Fruit fly (Drosophila melanogaster): ENCODE measurements around the gene CG42681.

CG42681 gene

DNA sequence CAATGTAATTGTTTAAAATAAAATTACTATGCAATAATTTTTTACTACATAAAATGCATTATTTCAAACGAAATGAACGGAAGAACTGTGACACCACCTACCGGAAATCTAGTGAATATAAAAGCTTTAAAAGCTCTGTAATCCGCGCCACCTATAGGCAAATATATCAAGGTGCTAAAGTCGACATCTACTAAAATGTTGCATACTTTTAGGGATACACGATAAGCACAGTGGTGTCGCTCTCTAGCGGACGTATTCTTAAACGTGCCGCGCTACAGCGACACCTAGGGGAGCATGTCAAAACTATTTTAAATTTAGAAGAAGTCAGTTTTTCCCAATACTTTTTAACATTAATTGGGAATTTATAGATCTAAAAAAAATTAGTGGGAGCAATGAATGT lies 38.0 kb upstream of the CG42681 start (continued):
- TF ChIP-seq CG12236 (GFP tag; optimal IDR thresholded peaks at IDR 0.05) (peak; percentile 1), CG15479 (GFP tag; optimal IDR thresholded peaks at IDR 0.05) (no peak), amos (GFP tag; IDR thresholded peaks at IDR 0.05; ENCODE audit: partially characterized antibody) (no peak; the same call in 1 of the 2 replicates), cas (GFP tag; IDR thresholded peaks at IDR 0.05) (peak; percentile 49; the same call in 1 of the 2 replicates), Trl (optimal IDR thresholded peaks at IDR 0.05) (no peak), Trl (GFP tag; optimal IDR thresholded peaks at IDR 0.05) (peak; percentile 91), fd96Cb (tag; optimal IDR thresholded peaks at IDR 0.05) (peak; percentile 58)

- TF ChIP-seq chinmo (GFP tag; IDR thresholded peaks at IDR 0.05; ENCODE audit: partially characterized antibody) (0 out of 4 replicates have a peak, but pooled peaks have one; percentile 30), ato (GFP tag; IDR thresholded peaks at IDR 0.05; ENCODE audit: partially characterized antibody) (no peak), CG10274 (GFP tag; optimal IDR thresholded peaks at IDR 0.05) (no peak), sqz (GFP tag; optimal IDR thresholded peaks at IDR 0.05) (peak; percentile 8), zfh1 (GFP tag; IDR thresholded peaks at IDR 0.05) (no peak), ci (GFP tag; IDR thresholded peaks at IDR 0.05) (no peak), crc (GFP tag; optimal IDR thresholded peaks at IDR 0.05) (no peak), CG7987 (GFP tag; optimal IDR thresholded peaks at IDR 0.05) (peak; percentile 90), CG4854 (GFP tag; optimal IDR thresholded peaks at IDR 0.05) (no peak), CG18764 (GFP tag; optimal IDR thresholded peaks at IDR 0.05) (no peak), Camta (GFP tag; optimal IDR thresholded peaks at IDR 0.05) (no peak), Deaf1 (tag; optimal IDR thresholded peaks at IDR 0.05) (no peak), HLH4C (GFP tag; IDR thresholded peaks at IDR 0.05; ENCODE audit: partially characterized antibody) (no peak), CG11093 (GFP tag; IDR thresholded peaks at IDR 0.05) (no peak), corto (GFP tag; optimal IDR thresholded peaks at IDR 0.05) (no peak), Ptx1 (GFP tag; IDR thresholded peaks at IDR 0.05) (no peak), dan (GFP tag; IDR thresholded peaks at IDR 0.05) (no peak), CoRest (tag; optimal IDR thresholded peaks at IDR 0.05) (no peak), CG5180 (GFP tag; optimal IDR thresholded peaks at IDR 0.05) (no peak), fru (optimal IDR thresholded peaks at IDR 0.05) (no peak), CG31441 (GFP tag; IDR thresholded peaks at IDR 0.05) (no peak), abd-A (tag; optimal IDR thresholded peaks at IDR 0.05) (peak; percentile 67), fu2 (GFP tag; optimal IDR thresholded peaks at IDR 0.05) (no peak), Oaz (GFP tag; IDR thresholded peaks at IDR 0.05) (no peak), dati (GFP tag; IDR thresholded peaks at IDR 0.05) (no peak), CG7372 (GFP tag; IDR thresholded peaks at IDR 0.05) (no peak), ranshi (GFP tag; IDR thresholded peaks at IDR 0.05) (no peak), Vsx1 (GFP tag; optimal IDR thresholded peaks at IDR 0.05) (no peak), CG34376 (GFP tag; optimal IDR thresholded peaks at IDR 0.05) (no peak), Aef1 (GFP tag; IDR thresholded peaks at IDR 0.05) (no peak), CG14710 (tag; optimal IDR thresholded peaks at IDR 0.05) (no peak), CG8089 (GFP tag; optimal IDR thresholded peaks at IDR 0.05) (no peak), wor (GFP tag; IDR thresholded peaks at IDR 0.05) (no peak), gem (tag; optimal IDR thresholded peaks at IDR 0.05) (no peak), CG15601 (tag; optimal IDR thresholded peaks at IDR 0.05) (no peak), Fer3 (tag; optimal IDR thresholded peaks at IDR 0.05) (no peak), Eip74EF (GFP tag; optimal IDR thresholded peaks at IDR 0.05) (peak in 1 of 2 experiments; percentile 1), Med (GFP tag) (peak; percentile 24), nerfin-2 (GFP tag; IDR thresholded peaks at IDR 0.05; ENCODE audit: partially characterized antibody) (no peak), Dip3 (GFP tag; optimal IDR thresholded peaks at IDR 0.05) (no peak), cwo (GFP tag; optimal IDR thresholded peaks at IDR 0.05) (peak; percentile 6), fd3F (GFP tag; optimal IDR thresholded peaks at IDR 0.05) (no peak), Mes4 (GFP tag; optimal IDR thresholded peaks at IDR 0.05) (no peak)
Observed at dm6 chr2L:14712245-14712644, 32.0 kb upstream of the CG42681 start, which contains the start of gene CG15282. Gene CG15282 (plus strand): TSS chr2L:14712471.

Data from whole organism, embryonic.